Fruit fly (Drosophila melanogaster) whole organism, embryonic: Measurements from ENCODE around the gene CG2608.

Experiments
- B-H1 ChIP-seq: fragments of 200-800 bp; sonication (Bioruptor generic); IDR thresholded peaks from 3 replicates; pipeline ENCODE4 v1.3.6; 2022; ENCODE audit warnings: missing biosample characterization, missing genetic modification characterization
- CG10543 ChIP-seq: fragments of 200-800 bp; sonication (Bioruptor generic); optimal IDR thresholded peaks from 3 replicates; lab custom pipeline; 2017; ENCODE audit warnings: missing biosample characterization, mild to moderate bottlenecking, missing genetic modification characterization, moderate library complexity
- CG12299 ChIP-seq: fragments of 200-800 bp; sonication (Bioruptor generic); optimal IDR thresholded peaks from 2 replicates; lab custom pipeline; 2018; ENCODE audit warnings: missing biosample characterization, mild to moderate bottlenecking, missing genetic modification characterization
- CG12659 ChIP-seq: fragments of 200-800 bp; sonication (Bioruptor generic); optimal IDR thresholded peaks from 3 replicates; lab custom pipeline; 2017; ENCODE audit warnings: mild to moderate bottlenecking, missing biosample characterization, missing genetic modification reagents, missing genetic modification characterization
- CG14014 ChIP-seq: fragments of 200-800 bp; sonication (Bioruptor generic); IDR thresholded peaks from 2 replicates; pipeline ENCODE4 v1.3.6; 2022; ENCODE audit warnings: missing biosample characterization, missing genetic modification characterization
- CG14965 ChIP-seq: fragments of 200-800 bp; sonication (Bioruptor generic); optimal IDR thresholded peaks from 2 replicates; lab custom pipeline; 2016; ENCODE audit warnings: missing biosample characterization, missing genetic modification characterization, borderline replicate concordance
- CG16815 ChIP-seq: fragments of 200-800 bp; sonication (Bioruptor generic); optimal IDR thresholded peaks from 3 replicates; lab custom pipeline; 2017; ENCODE audit warnings: missing biosample characterization, mild to moderate bottlenecking, missing genetic modification characterization
- CG17359 ChIP-seq: fragments of 200-800 bp; sonication (Bioruptor generic); optimal IDR thresholded peaks from 3 replicates; lab custom pipeline; 2018; ENCODE audit warnings: missing biosample characterization, mild to moderate bottlenecking, missing genetic modification characterization, moderate library complexity
- CG43689 ChIP-seq: fragments of 200-800 bp; sonication (Bioruptor generic); IDR thresholded peaks from 2 replicates; pipeline ENCODE4 v1.3.6; 2022; ENCODE audit warnings: missing biosample characterization, missing genetic modification characterization
- CG4404 ChIP-seq: fragments of 200-800 bp; sonication (Bioruptor generic); IDR thresholded peaks from 2 replicates; pipeline ENCODE4 v1.3.6; 2022; ENCODE audit warnings: missing biosample characterization, missing genetic modification characterization
- CG4617 ChIP-seq: fragments of 200-800 bp; sonication (Bioruptor generic); optimal IDR thresholded peaks from 3 replicates; lab custom pipeline; 2016; ENCODE audit warnings: missing biosample characterization, missing genetic modification characterization, borderline replicate concordance
- CG6254 ChIP-seq: fragments of 200-800 bp; sonication (Bioruptor generic); optimal IDR thresholded peaks from 3 replicates; lab custom pipeline; 2017; ENCODE audit warnings: mild to moderate bottlenecking, missing biosample characterization, missing genetic modification reagents, missing genetic modification characterization
- CG7357 ChIP-seq: fragments of 200-800 bp; sonication (Bioruptor generic); IDR thresholded peaks from 3 replicates; pipeline ENCODE4 v1.3.6; 2022; ENCODE audit warnings: missing biosample characterization, missing genetic modification characterization
- CG7372 ChIP-seq: fragments of 200-800 bp; sonication (Bioruptor generic); IDR thresholded peaks from 2 replicates; pipeline ENCODE4 v1.3.6; 2022; ENCODE audit warnings: missing biosample characterization, missing genetic modification characterization
- CG7745 ChIP-seq: fragments of 200-800 bp; sonication (Bioruptor generic); optimal IDR thresholded peaks from 2 replicates; lab custom pipeline; 2018; ENCODE audit warnings: missing biosample characterization, mild to moderate bottlenecking, missing genetic modification characterization, moderate library complexity
- CG8359 ChIP-seq: fragments of 200-800 bp; sonication (Bioruptor generic); optimal IDR thresholded peaks from 2 replicates; lab custom pipeline; 2017; ENCODE audit warnings: missing biosample characterization, mild to moderate bottlenecking, missing genetic modification characterization, borderline replicate concordance
- CG8765 ChIP-seq: fragments of 200-800 bp; sonication (Bioruptor generic); IDR thresholded peaks from 2 replicates; pipeline ENCODE4 v1.3.6; 2022; ENCODE audit warnings: missing biosample characterization, missing genetic modification characterization
- D19A ChIP-seq: fragments of 200-800 bp; optimal IDR thresholded peaks from 3 replicates; lab custom pipeline; 2019; ENCODE audit warnings: missing biosample characterization, mild to moderate bottlenecking, missing genetic modification characterization, moderate library complexity
- Dip3 ChIP-seq: fragments of 200-800 bp; sonication (Bioruptor generic); optimal IDR thresholded peaks from 3 replicates; lab custom pipeline; 2016; ENCODE audit warnings: missing biosample characterization, missing genetic modification characterization
- E2f1 ChIP-seq: fragments of 200-800 bp; sonication (Bioruptor generic); IDR thresholded peaks from 2 replicates; pipeline ENCODE4 v1.3.6; 2022; ENCODE audit warnings: missing biosample characterization, missing genetic modification characterization
- Elba2 ChIP-seq: fragments of 200-800 bp; sonication (Bioruptor generic); optimal IDR thresholded peaks from 3 replicates; lab custom pipeline; 2016; ENCODE audit warnings: missing biosample characterization, missing genetic modification characterization
- Ets97D ChIP-seq: fragments of 200-800 bp; sonication (Bioruptor generic); optimal IDR thresholded peaks from 3 replicates; lab custom pipeline; 2016; ENCODE audit warnings: missing biosample characterization, missing genetic modification characterization
- HHEX ChIP-seq: fragments of 200-800 bp; sonication (Bioruptor generic); optimal IDR thresholded peaks from 3 replicates; lab custom pipeline; 2017; ENCODE audit warnings: missing biosample characterization, mild to moderate bottlenecking, missing genetic modification characterization, missing genetic modification reagents
- HLH54F ChIP-seq: fragments of 200-800 bp; sonication (Bioruptor generic); optimal IDR thresholded peaks from 3 replicates; lab custom pipeline; 2016; ENCODE audit warnings: missing biosample characterization, missing genetic modification characterization
- Hand ChIP-seq: fragments of 200-800 bp; sonication (Bioruptor generic); optimal IDR thresholded peaks from 2 replicates; lab custom pipeline; 2017; ENCODE audit warnings: mild to moderate bottlenecking, missing biosample characterization, missing genetic modification reagents, missing genetic modification characterization
- HmgD ChIP-seq: fragments of 200-800 bp; sonication (Bioruptor generic); optimal IDR thresholded peaks from 3 replicates; lab custom pipeline; 2016; ENCODE audit warnings: missing biosample characterization, missing genetic modification characterization
- Lhr ChIP-seq: fragments of 200-800 bp; sonication (Bioruptor generic); optimal IDR thresholded peaks from 3 replicates; lab custom pipeline; 2017; ENCODE audit warnings: mild to moderate bottlenecking, missing biosample characterization, missing genetic modification reagents, missing genetic modification characterization
- Lim3 ChIP-seq: fragments of 200-800 bp; sonication (Bioruptor generic); IDR thresholded peaks from 2 replicates; pipeline ENCODE4 v1.3.6; 2022; ENCODE audit warnings: missing biosample characterization, missing genetic modification characterization
- MESR4 ChIP-seq: fragments of 200-800 bp; sonication (Bioruptor generic); optimal IDR thresholded peaks from 2 replicates; lab custom pipeline; 2018; ENCODE audit warnings: missing biosample characterization, mild to moderate bottlenecking, missing genetic modification characterization, moderate library complexity
- NfI ChIP-seq: fragments of 200-800 bp; sonication (Bioruptor generic); optimal IDR thresholded peaks from 3 replicates; lab custom pipeline; 2018; ENCODE audit warnings: missing biosample characterization, mild to moderate bottlenecking, missing genetic modification characterization, moderate library complexity
- Side ChIP-seq: fragments of 200-800 bp; sonication (Bioruptor generic); optimal IDR thresholded peaks from 2 replicates; lab custom pipeline; 2016; ENCODE audit warnings: missing biosample characterization, missing genetic modification characterization
- Tbp ChIP-seq: fragments of >200 bp; optimal IDR thresholded peaks from 2 replicates; lab custom pipeline; 2018; ENCODE audit warnings: missing biosample characterization, missing genetic modification characterization
- Xrp1 ChIP-seq: fragments of 200-800 bp; sonication (Bioruptor generic); IDR thresholded peaks from 2 replicates; pipeline ENCODE4 v1.3.6; 2022; ENCODE audit warnings: missing biosample characterization, missing genetic modification characterization
- abd-A ChIP-seq: fragments of 200-800 bp; sonication (Bioruptor generic); optimal IDR thresholded peaks from 3 replicates; lab custom pipeline; 2019; ENCODE audit warnings: missing biosample characterization, mild to moderate bottlenecking, missing genetic modification characterization, moderate library complexity
- ac ChIP-seq: fragments of 200-800 bp; sonication (Bioruptor generic); optimal IDR thresholded peaks from 3 replicates; lab custom pipeline; 2017; ENCODE audit warnings: missing biosample characterization, mild to moderate bottlenecking, missing genetic modification characterization
- bab2 ChIP-seq: fragments of 200-800 bp; sonication (Bioruptor generic); optimal IDR thresholded peaks from 2 replicates; lab custom pipeline; 2016; ENCODE audit warnings: missing biosample characterization, missing genetic modification characterization
- btn ChIP-seq: fragments of 200-800 bp; sonication (Bioruptor generic); optimal IDR thresholded peaks from 2 replicates; lab custom pipeline; 2016; ENCODE audit warnings: missing biosample characterization, missing genetic modification characterization
- caup ChIP-seq: fragments of 200-800 bp; sonication (Bioruptor generic); optimal IDR thresholded peaks from 3 replicates; lab custom pipeline; 2017; ENCODE audit warnings: missing biosample characterization, mild to moderate bottlenecking, missing genetic modification characterization, moderate library complexity; ENCODE audit not compliant: severe bottlenecking
- chif ChIP-seq, 2 experiments: fragments of 200-800 bp; sonication (Bioruptor generic); optimal IDR thresholded peaks; 3 replicates each; lab custom pipeline; 2016; ENCODE audit warnings: missing biosample characterization in 2 of 2, missing genetic modification characterization in 2 of 2
- corto ChIP-seq: fragments of 200-800 bp; sonication (Bioruptor generic); optimal IDR thresholded peaks from 2 replicates; lab custom pipeline; 2016; ENCODE audit warnings: missing biosample characterization, mild to moderate bottlenecking, missing genetic modification characterization, moderate library complexity
- dati ChIP-seq: fragments of 200-800 bp; sonication (Bioruptor generic); IDR thresholded peaks from 2 replicates; pipeline ENCODE4 v1.3.6; 2022; ENCODE audit warnings: missing biosample characterization, missing genetic modification characterization
- ftz-f1 ChIP-seq: fragments of 200-800 bp; sonication (Bioruptor generic); optimal IDR thresholded peaks from 2 replicates; lab custom pipeline; 2016; ENCODE audit warnings: missing biosample characterization, missing genetic modification characterization
- inv ChIP-seq: fragments of 200-800 bp; sonication (Bioruptor generic); IDR thresholded peaks from 2 replicates; pipeline ENCODE4 v1.3.6; 2022; ENCODE audit warnings: missing biosample characterization, missing genetic modification characterization; ENCODE audit not compliant: partially characterized antibody
- ken ChIP-seq: fragments of 200-800 bp; sonication (Bioruptor generic); IDR thresholded peaks from 3 replicates; pipeline ENCODE4 v1.3.6; 2022; ENCODE audit warnings: missing biosample characterization, missing genetic modification characterization
- kni ChIP-seq: fragments of 200-800 bp; sonication (Bioruptor generic); optimal IDR thresholded peaks from 3 replicates; lab custom pipeline; 2017; ENCODE audit warnings: mild to moderate bottlenecking, missing biosample characterization, missing genetic modification reagents, missing genetic modification characterization
- pho ChIP-seq: fragments of 200-800 bp; sonication (Bioruptor generic); optimal IDR thresholded peaks from 2 replicates; lab custom pipeline; 2016; ENCODE audit warnings: missing biosample characterization, missing genetic modification characterization
- pita ChIP-seq: fragments of 200-800 bp; sonication (Bioruptor generic); optimal IDR thresholded peaks from 2 replicates; lab custom pipeline; 2017; ENCODE audit warnings: missing biosample characterization, mild to moderate bottlenecking, missing genetic modification characterization
- ssp ChIP-seq: fragments of 200-800 bp; sonication (Bioruptor generic); IDR thresholded peaks from 2 replicates; pipeline ENCODE4 v1.3.6; 2022; ENCODE audit warnings: missing biosample characterization, missing genetic modification characterization
- stwl ChIP-seq: fragments of 200-800 bp; sonication (Bioruptor generic); optimal IDR thresholded peaks from 3 replicates; lab custom pipeline; 2018; ENCODE audit warnings: missing biosample characterization, mild to moderate bottlenecking, missing genetic modification characterization, moderate library complexity
- trh ChIP-seq: fragments of 200-800 bp; sonication (Bioruptor generic); optimal IDR thresholded peaks from 2 replicates; lab custom pipeline; 2016; ENCODE audit warnings: missing biosample characterization, missing genetic modification characterization
- unpg ChIP-seq: fragments of 200-800 bp; sonication (Bioruptor generic); optimal IDR thresholded peaks from 3 replicates; lab custom pipeline; 2018; ENCODE audit warnings: missing biosample characterization, mild to moderate bottlenecking, missing genetic modification characterization, moderate library complexity
- yki ChIP-seq: fragments of >200 bp; optimal IDR thresholded peaks from 3 replicates; lab custom pipeline; 2018

CG2608 gene

DNA sequence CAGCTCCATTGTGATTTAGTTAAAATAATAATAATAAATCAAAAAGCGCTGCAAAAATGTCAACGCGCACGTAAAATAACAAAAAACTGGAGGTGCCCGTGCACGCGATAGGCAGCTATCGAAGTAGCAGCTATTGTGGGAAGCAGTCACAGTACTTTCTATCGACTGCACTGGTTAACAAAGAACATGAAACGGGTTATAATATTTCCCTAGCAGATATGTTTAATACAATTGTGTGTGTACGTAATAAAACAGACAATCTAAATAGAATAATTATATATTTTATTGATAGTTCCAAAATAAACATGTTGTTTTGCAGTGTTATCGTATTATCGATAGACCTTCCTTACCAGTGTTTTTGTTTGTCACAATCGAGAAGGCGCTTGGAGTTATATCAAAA is 30.3 kb downstream of the CG2608 start, which contains the start of the genes CG31678 and IKKepsilon (continued):
- TF ChIP-seq Side (GFP tag; lab: Kevin White, UChicago): no peak
- no peak for TF ChIP-seq chif (GFP tag; optimal IDR thresholded peaks at IDR 0.05; lab: Kevin White, UChicago)
- no peak for TF ChIP-seq Lim3 (GFP tag; lab: Robert Waterston, UW)
- TF ChIP-seq CG10543 (GFP tag; lab: Kevin White, UChicago): no peak
- peak; percentile 21 for TF ChIP-seq CG12299 (tag; lab: Kevin White, UChicago)
- TF ChIP-seq yki (lab: Kevin White, UChicago): no peak
- TF ChIP-seq HLH54F (GFP tag; lab: Kevin White, UChicago): no peak
- TF ChIP-seq bab2 (GFP tag; lab: Kevin White, UChicago): no peak
- peak; percentile 42; the same call in 1 of the 2 replicates for TF ChIP-seq Xrp1 (GFP tag; lab: Robert Waterston, UW)
- no peak for TF ChIP-seq Elba2 (GFP tag; lab: Kevin White, UChicago)
- peak; percentile 69 for TF ChIP-seq CG12659 (GFP tag; lab: Kevin White, UChicago)
- TF ChIP-seq CG4404 (GFP tag; lab: Robert Waterston, UW): no peak
- no peak for TF ChIP-seq pho (GFP tag; lab: Kevin White, UChicago)
- no peak for TF ChIP-seq ac (GFP tag; lab: Kevin White, UChicago)
- no peak for TF ChIP-seq ftz-f1 (GFP tag; lab: Kevin White, UChicago)
- TF ChIP-seq NfI (GFP tag; lab: Kevin White, UChicago): peak; percentile 34
- TF ChIP-seq btn (GFP tag; lab: Kevin White, UChicago): no peak
- no peak for TF ChIP-seq Lhr (GFP tag; lab: Kevin White, UChicago)
- TF ChIP-seq MESR4: peak; percentile 46
- TF ChIP-seq HHEX (GFP tag; lab: Kevin White, UChicago): no peak
- no peak for TF ChIP-seq CG14965 (GFP tag; lab: Kevin White, UChicago)
- peak; percentile 95 for TF ChIP-seq CG4617 (GFP tag; lab: Kevin White, UChicago)
- TF ChIP-seq trh: no peak
- TF ChIP-seq caup: no peak
- no peak for TF ChIP-seq CG6254 (GFP tag; lab: Kevin White, UChicago)
- TF ChIP-seq Ets97D (GFP tag; lab: Kevin White, UChicago): peak; percentile 26
- TF ChIP-seq ken (GFP tag; lab: Robert Waterston, UW): no peak
- no peak for TF ChIP-seq CG16815 (GFP tag; lab: Kevin White, UChicago)
- no peak for TF ChIP-seq Tbp (GFP tag; lab: Kevin White, UChicago)
- TF ChIP-seq CG7745: no peak
- TF ChIP-seq pita (GFP tag; lab: Kevin White, UChicago): no peak
- no peak for TF ChIP-seq CG7372 (GFP tag; lab: Robert Waterston, UW)
- no peak for TF ChIP-seq CG43689 (GFP tag; lab: Robert Waterston, UW)
- no peak for TF ChIP-seq CG17359 (tag; lab: Kevin White, UChicago)
- no peak for TF ChIP-seq HmgD (GFP tag; lab: Kevin White, UChicago)
- peak; percentile 63 for TF ChIP-seq stwl (tag; lab: Kevin White, UChicago)
- no peak for TF ChIP-seq corto (GFP tag; lab: Kevin White, UChicago)
- TF ChIP-seq B-H1 (GFP tag; lab: Robert Waterston, UW): no peak
- TF ChIP-seq abd-A: no peak
- TF ChIP-seq E2f1 (GFP tag; lab: Robert Waterston, UW): no peak
- TF ChIP-seq CG14014 (GFP tag; lab: Robert Waterston, UW): no peak
- TF ChIP-seq dati (GFP tag; lab: Robert Waterston, UW): no peak
- TF ChIP-seq CG7357 (GFP tag; lab: Robert Waterston, UW): no peak
- peak; percentile 27; the same call in 1 of the 2 replicates for TF ChIP-seq ssp (GFP tag; lab: Robert Waterston, UW)
- no peak for TF ChIP-seq CG8359 (GFP tag; lab: Kevin White, UChicago)
- TF ChIP-seq Hand (GFP tag; lab: Kevin White, UChicago): no peak
- no peak for TF ChIP-seq kni (GFP tag; lab: Kevin White, UChicago)
- TF ChIP-seq unpg (GFP tag; lab: Kevin White, UChicago): peak; percentile 35
- no peak for TF ChIP-seq D19A (tag; lab: Kevin White, UChicago)
- TF ChIP-seq CG8765 (GFP tag; lab: Robert Waterston, UW): no peak
- peak; percentile 88 for TF ChIP-seq inv (GFP tag; lab: Robert Waterston, UW)
- TF ChIP-seq Dip3 (GFP tag; lab: Kevin White, UChicago): no peak
